Worm (Caenorhabditis elegans) whole organism, L4/young adult: ENCODE results near the gene hlh-33.

ENCODE experiments used
- dao-5 ChIP-seq: sonication (generic microtip); optimal IDR thresholded peaks from 2 replicates; lab custom pipeline; 2016; ENCODE audit warnings: missing genotype, missing genetic modification characterization, moderate library complexity, missing compliant biosample characterization
- him-1 ChIP-seq: sonication (generic microtip); optimal IDR thresholded peaks from 2 replicates; lab custom pipeline; 2016; ENCODE audit warnings: missing genotype, missing genetic modification reagents, missing genetic modification characterization, missing compliant biosample characterization

DNA sequence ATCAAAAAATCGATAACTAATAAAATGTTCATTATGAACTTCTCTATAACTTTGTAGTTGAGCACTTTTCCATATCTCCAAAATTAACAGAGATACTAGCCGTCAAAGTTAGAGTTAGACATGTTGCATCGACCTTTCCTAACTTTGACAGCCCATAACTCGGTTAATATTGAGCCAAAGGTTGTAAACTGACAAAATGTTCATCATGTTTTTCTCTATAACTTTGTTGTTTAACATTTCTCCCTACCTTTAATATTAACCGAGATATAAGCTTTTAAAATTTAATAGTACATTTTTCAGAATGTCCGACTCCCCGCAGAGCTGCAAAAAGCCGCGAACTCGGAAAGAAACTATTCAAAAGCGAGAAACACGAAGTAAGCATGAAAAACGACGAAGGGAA lies at the start of gene hlh-33:
- TF ChIP-seq dao-5 (no peak), him-1 (no peak)
